Worm (Caenorhabditis elegans) whole organism, young adult: Measurements from ENCODE around the gene nhr-141.

ENCODE experiments used
- B0261.1 ChIP-seq: sonication (generic microtip); optimal IDR thresholded peaks from 2 replicates; lab custom pipeline; 2016; ENCODE audit warnings: mild to moderate bottlenecking, missing genetic modification characterization, moderate library complexity, missing compliant biosample characterization
- C17E4.6 ChIP-seq: fragments of 200-800 bp; sonication (Bioruptor generic); IDR thresholded peaks from 2 replicates; pipeline ENCODE4 v1.3.6; 2022; ENCODE audit warnings: missing genetic modification reagents, missing genetic modification characterization, missing compliant biosample characterization
- D2030.7 ChIP-seq: fragments of 200-800 bp; sonication (Bioruptor generic); IDR thresholded peaks from 2 replicates; pipeline ENCODE4 v1.3.6; 2022; ENCODE audit warnings: missing genetic modification reagents, missing genetic modification characterization, missing compliant biosample characterization
- F10E7.11 ChIP-seq: sonication (generic microtip); optimal IDR thresholded peaks from 2 replicates; lab custom pipeline; 2017; ENCODE audit warnings: mild to moderate bottlenecking, missing genetic modification characterization, moderate library complexity, missing compliant biosample characterization
- F22D6.2 ChIP-seq: sonication (generic microtip); optimal IDR thresholded peaks from 2 replicates; lab custom pipeline; 2016; ENCODE audit warnings: mild to moderate bottlenecking, missing genetic modification characterization, missing compliant biosample characterization
- F39B2.1 ChIP-seq: fragments of 200-800 bp; sonication (Bioruptor generic); IDR thresholded peaks from 2 replicates; pipeline ENCODE4 v1.3.6; 2022; ENCODE audit warnings: missing genetic modification reagents, missing genetic modification characterization, missing compliant biosample characterization
- F57C9.4 ChIP-seq: sonication (generic microtip); optimal IDR thresholded peaks from 2 replicates; lab custom pipeline; 2017; ENCODE audit warnings: mild to moderate bottlenecking, missing genetic modification characterization, missing compliant biosample characterization
- K11D2.4 ChIP-seq: fragments of 200-800 bp; sonication (Bioruptor generic); IDR thresholded peaks from 2 replicates; pipeline ENCODE4 v1.3.6; 2022; ENCODE audit warnings: missing genetic modification reagents, missing genetic modification characterization, missing compliant biosample characterization
- T07F8.4 ChIP-seq: sonication (generic microtip); optimal IDR thresholded peaks from 2 replicates; lab custom pipeline; 2016; ENCODE audit warnings: mild to moderate bottlenecking, missing genetic modification characterization, moderate library complexity, missing compliant biosample characterization
- Y79H2A.3 ChIP-seq: fragments of 200-800 bp; sonication (Bioruptor generic); conservative IDR thresholded peaks from 2 replicates; pipeline ENCODE4 v1.3.6; 2022; ENCODE audit warnings: missing genetic modification reagents, missing genetic modification characterization, missing compliant biosample characterization
- ZK185.1 ChIP-seq: sonication (generic microtip); optimal IDR thresholded peaks from 2 replicates; lab custom pipeline; 2016; ENCODE audit warnings: mild to moderate bottlenecking, missing genetic modification characterization, missing compliant biosample characterization; ENCODE audit not compliant: poor library complexity, severe bottlenecking
- akir-1 ChIP-seq: fragments of 200-800 bp; sonication (Bioruptor generic); optimal IDR thresholded peaks from 2 replicates; lab custom pipeline; 2018; ENCODE audit warnings: mild to moderate bottlenecking, missing genetic modification characterization, moderate library complexity, missing compliant biosample characterization
- atf-7 ChIP-seq: sonication (generic microtip); optimal IDR thresholded peaks from 2 replicates; lab custom pipeline; 2017; ENCODE audit warnings: mild to moderate bottlenecking, missing genetic modification characterization, missing compliant biosample characterization
- attf-5 ChIP-seq: fragments of 200-800 bp; sonication (Bioruptor generic); optimal IDR thresholded peaks from 2 replicates; lab custom pipeline; 2018; ENCODE audit warnings: mild to moderate bottlenecking, missing genetic modification characterization, missing compliant biosample characterization
- attf-6 ChIP-seq: fragments of 200-800 bp; sonication (Bioruptor generic); IDR thresholded peaks from 2 replicates; pipeline ENCODE4 v1.3.6; 2022; ENCODE audit warnings: missing genetic modification reagents, missing genetic modification characterization, missing compliant biosample characterization
- bed-1 ChIP-seq: fragments of 200-800 bp; sonication (Bioruptor generic); IDR thresholded peaks from 2 replicates; pipeline ENCODE4 v1.3.6; 2022; ENCODE audit warnings: missing genetic modification reagents, missing genetic modification characterization, missing compliant biosample characterization
- ccch-3 ChIP-seq: fragments of 200-800 bp; sonication (Bioruptor generic); optimal IDR thresholded peaks from 2 replicates; lab custom pipeline; 2018; ENCODE audit warnings: mild to moderate bottlenecking, missing genetic modification characterization, missing compliant biosample characterization
- cebp-1 ChIP-seq, 2 experiments: fragments of 200-800 bp in 1 of 2; sonication (Bioruptor generic) in 1 of 2; sonication (generic microtip) in 1 of 2; IDR thresholded peaks in 1 of 2; optimal IDR thresholded peaks in 1 of 2; 2 replicates each; pipeline versions ENCODE4 v1.3.6 to Lab custom; 2017 to 2022; ENCODE audit warnings: missing compliant biosample characterization in 2 of 2, missing genetic modification characterization in 2 of 2, mild to moderate bottlenecking in 1 of 2, missing genetic modification reagents in 1 of 2, moderate library complexity in 1 of 2
- ceh-100 ChIP-seq: fragments of 200-800 bp; sonication (Bioruptor generic); IDR thresholded peaks from 2 replicates; pipeline ENCODE4 v1.3.6; 2022; ENCODE audit warnings: missing genetic modification reagents, missing genetic modification characterization, missing compliant biosample characterization
- ceh-40 ChIP-seq: fragments of 200-800 bp; sonication (Bioruptor generic); IDR thresholded peaks from 2 replicates; pipeline ENCODE4 v1.3.6; 2022; ENCODE audit warnings: missing genetic modification characterization, missing compliant biosample characterization
- ceh-79 ChIP-seq: sonication (generic microtip); optimal IDR thresholded peaks from 2 replicates; lab custom pipeline; 2017; ENCODE audit warnings: mild to moderate bottlenecking, missing genetic modification characterization, missing compliant biosample characterization
- chd-7 ChIP-seq: sonication (generic microtip); optimal IDR thresholded peaks from 2 replicates; lab custom pipeline; 2016; ENCODE audit warnings: mild to moderate bottlenecking, missing genetic modification characterization, moderate library complexity, missing compliant biosample characterization
- die-1 ChIP-seq: sonication (generic microtip); optimal IDR thresholded peaks from 2 replicates; lab custom pipeline; 2016; ENCODE audit warnings: missing genotype, mild to moderate bottlenecking, missing genetic modification characterization, missing compliant biosample characterization
- dpff-1 ChIP-seq: sonication (generic microtip); optimal IDR thresholded peaks from 2 replicates; lab custom pipeline; 2017; ENCODE audit warnings: mild to moderate bottlenecking, missing genetic modification characterization, missing compliant biosample characterization
- egl-44 ChIP-seq: fragments of 200-800 bp; sonication (Bioruptor generic); IDR thresholded peaks from 2 replicates; pipeline ENCODE4 v1.3.6; 2022; ENCODE audit warnings: missing genetic modification reagents, missing genetic modification characterization, missing compliant biosample characterization
- ekl-4 ChIP-seq: fragments of 200-800 bp; sonication (Bioruptor generic); IDR thresholded peaks from 2 replicates; pipeline ENCODE4 v1.3.6; 2022; ENCODE audit warnings: missing genetic modification reagents, missing genetic modification characterization, missing compliant biosample characterization
- gei-17 ChIP-seq: fragments of 200-800 bp; sonication (Bioruptor generic); optimal IDR thresholded peaks from 2 replicates; lab custom pipeline; 2018; ENCODE audit warnings: mild to moderate bottlenecking, missing genetic modification characterization, missing compliant biosample characterization
- him-1 ChIP-seq: sonication (generic microtip); optimal IDR thresholded peaks from 2 replicates; lab custom pipeline; 2016; ENCODE audit warnings: missing genotype, missing genetic modification reagents, missing genetic modification characterization, missing compliant biosample characterization
- hlh-12 ChIP-seq: sonication (generic microtip); optimal IDR thresholded peaks from 2 replicates; lab custom pipeline; 2016; ENCODE audit warnings: missing genetic modification characterization, missing compliant biosample characterization
- let-526 ChIP-seq: fragments of 200-800 bp; sonication (Bioruptor generic); IDR thresholded peaks from 2 replicates; pipeline ENCODE4 v1.3.6; 2022; ENCODE audit warnings: missing genetic modification reagents, missing genetic modification characterization, missing compliant biosample characterization
- lin-35 ChIP-seq, 3 experiments: fragments of 150-350 bp in 2 of 3; sonication (generic microtip) in 1 of 3; optimal IDR thresholded peaks; 2 replicates each; lab custom pipeline; 2014 to 2018; ENCODE audit warnings: missing biosample characterization in 3 of 3, missing genetic modification characterization in 3 of 3, missing genetic modification reagents in 3 of 3
- lin-54 ChIP-seq: fragments of 200-800 bp; sonication (Bioruptor generic); optimal IDR thresholded peaks from 2 replicates; lab custom pipeline; 2018; ENCODE audit warnings: mild to moderate bottlenecking, missing genetic modification characterization, missing compliant biosample characterization
- lsl-1 ChIP-seq: fragments of 200-800 bp; sonication (Bioruptor generic); optimal IDR thresholded peaks from 2 replicates; lab custom pipeline; 2018; ENCODE audit warnings: mild to moderate bottlenecking, missing genetic modification characterization, moderate library complexity, missing compliant biosample characterization
- madf-3 ChIP-seq: fragments of 200-800 bp; sonication (Bioruptor generic); IDR thresholded peaks from 2 replicates; pipeline ENCODE4 v1.3.6; 2022; ENCODE audit warnings: missing genetic modification reagents, missing genetic modification characterization, missing compliant biosample characterization
- mcd-1 ChIP-seq: fragments of 200-800 bp; sonication (Bioruptor generic); IDR thresholded peaks from 2 replicates; pipeline ENCODE4 v1.3.6; 2022; ENCODE audit warnings: missing genetic modification reagents, missing genetic modification characterization, missing compliant biosample characterization
- mxl-1 ChIP-seq: sonication (generic microtip); optimal IDR thresholded peaks from 2 replicates; lab custom pipeline; 2016; ENCODE audit warnings: missing genetic modification characterization, missing compliant biosample characterization
- nhr-80 ChIP-seq: sonication (generic microtip); optimal IDR thresholded peaks from 2 replicates; lab custom pipeline; 2016; ENCODE audit warnings: missing genetic modification characterization, missing compliant biosample characterization
- sea-2 ChIP-seq: fragments of 200-800 bp; sonication (Bioruptor generic); IDR thresholded peaks from 2 replicates; pipeline ENCODE4 v1.3.6; 2022; ENCODE audit warnings: missing genetic modification characterization, missing compliant biosample characterization
- snpc-1.3 ChIP-seq: sonication (generic microtip); optimal IDR thresholded peaks from 2 replicates; lab custom pipeline; 2017; ENCODE audit warnings: missing genetic modification characterization, mild to moderate bottlenecking, missing compliant biosample characterization, antibody characterized with exemption, moderate library complexity, missing genotype, missing genetic modification reagents; ENCODE audit not compliant: insufficient read depth
- snpc-4 ChIP-seq, 5 experiments: fragments of 150-350 bp in 1 of 5; sonication (generic microtip) in 4 of 5; optimal IDR thresholded peaks; 2 replicates each; lab custom pipeline; 2014 to 2018; ENCODE audit warnings: missing genetic modification characterization in 5 of 5, missing biosample characterization in 3 of 5, antibody characterized with exemption in 2 of 5, mild to moderate bottlenecking in 2 of 5, missing compliant biosample characterization in 2 of 5, missing genotype in 2 of 5, moderate library complexity in 2 of 5, missing genetic modification reagents in 1 of 5
- tbx-9 ChIP-seq: sonication (generic microtip); optimal IDR thresholded peaks from 2 replicates; lab custom pipeline; 2016; ENCODE audit warnings: borderline replicate concordance, missing genetic modification characterization, inconsistent platforms, missing compliant biosample characterization
- unc-62 ChIP-seq: fragments of 150-350 bp; optimal IDR thresholded peaks from 2 replicates; lab custom pipeline; 2014; ENCODE audit warnings: missing biosample characterization, missing genetic modification reagents, missing genetic modification characterization
- xnd-1 ChIP-seq: sonication (generic microtip); optimal IDR thresholded peaks from 2 replicates; lab custom pipeline; 2016; ENCODE audit warnings: missing genotype, missing genetic modification reagents, missing genetic modification characterization, missing compliant biosample characterization
- zim-3 ChIP-seq: sonication (generic microtip); optimal IDR thresholded peaks from 2 replicates; lab custom pipeline; 2017; ENCODE audit warnings: mild to moderate bottlenecking, missing genetic modification characterization, moderate library complexity, missing compliant biosample characterization
- ztf-22 ChIP-seq: fragments of 200-800 bp; sonication (Bioruptor generic); optimal IDR thresholded peaks from 2 replicates; lab custom pipeline; 2018; ENCODE audit warnings: mild to moderate bottlenecking, missing genetic modification characterization, moderate library complexity, missing compliant biosample characterization
- ztf-25 ChIP-seq: fragments of 200-800 bp; sonication (Bioruptor generic); IDR thresholded peaks from 2 replicates; pipeline ENCODE4 v1.3.6; 2022; ENCODE audit warnings: missing genetic modification reagents, missing genetic modification characterization, missing compliant biosample characterization
- ztf-26 ChIP-seq: sonication (generic microtip); optimal IDR thresholded peaks from 2 replicates; lab custom pipeline; 2017; ENCODE audit warnings: missing genetic modification characterization, missing compliant biosample characterization
- ztf-3 ChIP-seq: fragments of 200-800 bp; sonication (Bioruptor generic); optimal IDR thresholded peaks from 2 replicates; lab custom pipeline; 2018; ENCODE audit warnings: mild to moderate bottlenecking, missing genetic modification characterization, missing compliant biosample characterization

Gene nhr-141

DNA sequence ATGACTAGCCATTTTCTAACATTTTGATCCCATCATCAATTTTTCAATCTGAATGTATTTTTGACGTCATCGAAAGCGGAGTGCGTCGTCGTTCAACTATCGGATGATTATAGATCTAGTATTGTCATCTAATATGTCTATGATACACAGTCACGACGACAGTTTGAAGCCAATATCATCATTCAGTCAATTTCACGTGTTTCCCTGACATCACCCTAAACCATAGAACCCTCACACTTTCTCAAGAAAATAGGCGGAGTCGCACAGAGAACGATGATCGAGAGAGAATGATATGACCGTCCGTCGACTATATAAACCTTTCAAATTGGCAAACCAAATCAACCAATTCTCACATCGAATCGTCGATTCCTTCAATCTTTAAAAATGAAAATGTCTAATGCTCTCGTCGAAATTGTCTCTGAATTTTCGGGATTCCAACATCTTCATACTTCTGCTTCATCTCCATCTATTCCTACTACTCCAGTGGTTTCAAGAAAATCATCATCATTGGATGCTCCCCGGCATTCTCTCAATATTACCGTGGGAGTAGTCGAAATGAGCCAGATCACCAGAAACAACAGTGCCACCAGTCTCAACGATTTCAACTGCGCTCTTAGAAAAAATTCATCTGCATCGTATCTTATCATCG, 28.6 kb upstream of the nhr-141 start, which contains the start of gene F18E3.13 (continued):
- TF ChIP-seq let-526 (GFP tag; lab: Robert Waterston, UW) (no peak), dpff-1 (tag; lab: Kevin White, UChicago) (no peak), K11D2.4 (GFP tag; lab: Robert Waterston, UW) (0 out of 2 replicates have a peak, but pooled peaks have one; percentile 13), lin-54 (GFP tag; lab: Kevin White, UChicago) (no peak), F39B2.1 (no peak), xnd-1 (no peak), attf-6 (GFP tag; lab: Robert Waterston, UW) (no peak), T07F8.4 (no peak), F22D6.2 (tag; lab: Kevin White, UChicago) (peak; percentile 21), atf-7 (tag; lab: Kevin White, UChicago) (peak; percentile 69), mcd-1 (GFP tag; lab: Robert Waterston, UW) (no peak), ceh-79 (tag; lab: Kevin White, UChicago) (no peak), ztf-25 (GFP tag; lab: Robert Waterston, UW) (no peak), ztf-26 (tag; lab: Kevin White, UChicago) (peak; percentile 79), zim-3 (tag; lab: Kevin White, UChicago) (no peak), ZK185.1 (peak; percentile 43), sea-2 (GFP tag; lab: Robert Waterston, UW) (no peak), bed-1 (GFP tag; lab: Robert Waterston, UW) (no peak), ekl-4 (GFP tag; lab: Robert Waterston, UW) (no peak), D2030.7 (GFP tag; lab: Robert Waterston, UW) (no peak), C17E4.6 (GFP tag; lab: Robert Waterston, UW) (no peak), chd-7 (peak; percentile 7), mxl-1 (no peak), nhr-80 (no peak), ceh-100 (GFP tag; lab: Robert Waterston, UW) (no peak), attf-5 (no peak), cebp-1 (GFP tag; IDR thresholded peaks at IDR 0.05; lab: Robert Waterston, UW) (no peak), cebp-1 (tag; optimal IDR thresholded peaks at IDR 0.05; lab: Kevin White, UChicago) (no peak), gei-17 (GFP tag; lab: Kevin White, UChicago) (no peak), ceh-40 (GFP tag; lab: Robert Waterston, UW) (no peak), him-1 (tag; lab: Kevin White, UChicago) (no peak), Y79H2A.3 (GFP tag; lab: Robert Waterston, UW) (no peak), die-1 (tag; lab: Kevin White, UChicago) (no peak), B0261.1 (tag; lab: Kevin White, UChicago) (no peak), akir-1 (GFP tag; lab: Kevin White, UChicago) (no peak), ztf-3 (GFP tag; lab: Kevin White, UChicago) (no peak), F10E7.11 (tag; lab: Kevin White, UChicago) (no peak), egl-44 (GFP tag; lab: Robert Waterston, UW) (no peak), snpc-4 (GFP tag; optimal IDR thresholded peaks at IDR 0.05; lab: Kevin White, UChicago) (no peak), snpc-4 (tag; optimal IDR thresholded peaks at IDR 0.05; lab: Kevin White, UChicago) (no peak), tbx-9 (tag; lab: Kevin White, UChicago) (no peak), ztf-22 (GFP tag; lab: Kevin White, UChicago) (no peak), ccch-3 (no peak), hlh-12 (tag; lab: Kevin White, UChicago) (no peak), unc-62 (no peak), snpc-1.3 (tag; lab: Kevin White, UChicago) (no peak), F57C9.4 (no peak), madf-3 (GFP tag; lab: Robert Waterston, UW) (no peak), lsl-1 (GFP tag; lab: Kevin White, UChicago) (no peak), lin-35 (GFP tag; optimal IDR thresholded peaks at IDR 0.05; lab: Kevin White, UChicago) (no peak)
